Worm (Caenorhabditis elegans) whole organism, late embryonic: ENCODE results near the gene cyn-11.

Experiments used
- C08G9.2 ChIP-seq: sonication (generic microtip); optimal IDR thresholded peaks from 2 replicates; lab custom pipeline; 2016; ENCODE audit warnings: mild to moderate bottlenecking, missing genetic modification characterization, moderate library complexity, missing compliant biosample characterization
- C38D4.7 ChIP-seq: fragments of 200-800 bp; sonication (Bioruptor generic); optimal IDR thresholded peaks from 2 replicates; lab custom pipeline; 2018; ENCODE audit warnings: mild to moderate bottlenecking, missing genetic modification characterization, moderate library complexity, missing compliant biosample characterization
- K09A11.1 ChIP-seq: sonication (generic microtip); optimal IDR thresholded peaks from 2 replicates; lab custom pipeline; 2017; ENCODE audit warnings: antibody characterized with exemption, mild to moderate bottlenecking, missing genetic modification characterization, missing compliant biosample characterization; ENCODE audit not compliant: insufficient read depth
- T23F11.4 ChIP-seq: fragments of 200-800 bp; sonication (Bioruptor generic); optimal IDR thresholded peaks from 2 replicates; lab custom pipeline; 2018; ENCODE audit warnings: mild to moderate bottlenecking, missing genetic modification characterization, missing compliant biosample characterization
- ceh-18 ChIP-seq: sonication (generic microtip); optimal IDR thresholded peaks from 2 replicates; lab custom pipeline; 2016; ENCODE audit warnings: missing genetic modification characterization, missing compliant biosample characterization
- ceh-19 ChIP-seq: fragments of 200-800 bp; sonication (Bioruptor generic); optimal IDR thresholded peaks from 2 replicates; lab custom pipeline; 2018; ENCODE audit warnings: mild to moderate bottlenecking, missing genetic modification characterization, missing compliant biosample characterization
- ceh-31 ChIP-seq: sonication (generic microtip); optimal IDR thresholded peaks from 2 replicates; lab custom pipeline; 2016; ENCODE audit warnings: missing genetic modification characterization, missing compliant biosample characterization
- ceh-45 ChIP-seq: fragments of 200-800 bp; sonication (Bioruptor generic); IDR thresholded peaks from 2 replicates; pipeline ENCODE4 v1.3.6; 2022; ENCODE audit warnings: missing genetic modification reagents, missing genetic modification characterization, missing compliant biosample characterization
- ceh-48 ChIP-seq: sonication (generic microtip); optimal IDR thresholded peaks from 2 replicates; lab custom pipeline; 2016; ENCODE audit warnings: missing genetic modification characterization, inconsistent platforms, missing compliant biosample characterization
- che-1 ChIP-seq: sonication (generic microtip); optimal IDR thresholded peaks from 2 replicates; lab custom pipeline; 2016; ENCODE audit warnings: mild to moderate bottlenecking, missing genetic modification characterization, missing compliant biosample characterization
- ets-4 ChIP-seq: sonication (generic microtip); optimal IDR thresholded peaks from 2 replicates; lab custom pipeline; 2016; ENCODE audit warnings: missing genetic modification characterization, missing compliant biosample characterization
- fax-1 ChIP-seq: sonication (generic microtip); optimal IDR thresholded peaks from 2 replicates; lab custom pipeline; 2016; ENCODE audit warnings: missing genotype, missing genetic modification characterization, missing compliant biosample characterization
- fkh-6 ChIP-seq: sonication (generic microtip); optimal IDR thresholded peaks from 2 replicates; lab custom pipeline; 2016; ENCODE audit warnings: missing genetic modification characterization, missing compliant biosample characterization
- hlh-15 ChIP-seq: sonication (generic microtip); optimal IDR thresholded peaks from 2 replicates; lab custom pipeline; 2016; ENCODE audit warnings: missing genetic modification characterization, missing compliant biosample characterization
- hlh-30 ChIP-seq: sonication (generic microtip); optimal IDR thresholded peaks from 2 replicates; lab custom pipeline; 2017; ENCODE audit warnings: antibody characterized with exemption, missing genetic modification characterization, missing compliant biosample characterization; ENCODE audit not compliant: insufficient read depth
- hlh-6 ChIP-seq: sonication (generic microtip); optimal IDR thresholded peaks from 2 replicates; lab custom pipeline; 2016; ENCODE audit warnings: missing genotype, missing genetic modification characterization, missing compliant biosample characterization
- lin-11 ChIP-seq: fragments of 200-800 bp; sonication (Bioruptor generic); optimal IDR thresholded peaks from 2 replicates; lab custom pipeline; 2018; ENCODE audit warnings: mild to moderate bottlenecking, missing genetic modification characterization, missing compliant biosample characterization
- mec-3 ChIP-seq: sonication (generic microtip); optimal IDR thresholded peaks from 2 replicates; lab custom pipeline; 2016; ENCODE audit warnings: borderline replicate concordance, missing genetic modification characterization, missing compliant biosample characterization
- nfya-1 ChIP-seq: sonication (generic microtip); optimal IDR thresholded peaks from 2 replicates; lab custom pipeline; 2017; ENCODE audit warnings: missing genetic modification characterization, mild to moderate bottlenecking, missing compliant biosample characterization, antibody characterized with exemption, moderate library complexity
- odd-2 ChIP-seq: sonication (generic microtip); optimal IDR thresholded peaks from 2 replicates; lab custom pipeline; 2017; ENCODE audit warnings: antibody characterized with exemption, mild to moderate bottlenecking, missing genetic modification characterization, missing compliant biosample characterization
- pqm-1 ChIP-seq: sonication (generic microtip); optimal IDR thresholded peaks from 2 replicates; lab custom pipeline; 2016; ENCODE audit warnings: missing genetic modification characterization, missing compliant biosample characterization
- pros-1 ChIP-seq: fragments of 150-350 bp; optimal IDR thresholded peaks from 2 replicates; lab custom pipeline; 2014; ENCODE audit warnings: missing biosample characterization, missing genetic modification reagents, missing genetic modification characterization
- ref-2 ChIP-seq: sonication (generic microtip); optimal IDR thresholded peaks from 2 replicates; lab custom pipeline; 2016; ENCODE audit warnings: missing genetic modification characterization, missing compliant biosample characterization
- rnt-1 ChIP-seq: sonication (generic microtip); optimal IDR thresholded peaks from 2 replicates; lab custom pipeline; 2016; ENCODE audit warnings: missing genetic modification characterization, missing compliant biosample characterization
- sox-2 ChIP-seq: fragments of 200-800 bp; sonication (Bioruptor generic); IDR thresholded peaks from 2 replicates; pipeline ENCODE4 v1.3.6; 2022; ENCODE audit warnings: missing genetic modification reagents, missing genetic modification characterization, missing compliant biosample characterization
- sox-4 ChIP-seq: sonication (generic microtip); optimal IDR thresholded peaks from 2 replicates; lab custom pipeline; 2017; ENCODE audit warnings: mild to moderate bottlenecking, missing genetic modification characterization, inconsistent platforms, missing compliant biosample characterization
- tbx-2 ChIP-seq: sonication (generic microtip); optimal IDR thresholded peaks from 2 replicates; lab custom pipeline; 2016; ENCODE audit warnings: missing genetic modification characterization, missing compliant biosample characterization
- unc-3 ChIP-seq, 2 experiments: fragments of 200-800 bp in 1 of 2; sonication (Bioruptor generic) in 1 of 2; sonication (generic microtip) in 1 of 2; conservative IDR thresholded peaks in 1 of 2; optimal IDR thresholded peaks in 1 of 2; 2 replicates each; pipeline versions ENCODE4 v1.3.6 to Lab custom; 2016 to 2022; ENCODE audit warnings: missing compliant biosample characterization in 2 of 2, missing genetic modification characterization in 2 of 2, missing genetic modification reagents in 1 of 2
- unc-42 ChIP-seq: sonication (generic microtip); optimal IDR thresholded peaks from 2 replicates; lab custom pipeline; 2016; ENCODE audit warnings: missing genotype, missing genetic modification characterization, missing compliant biosample characterization
- unc-55 ChIP-seq: sonication (generic microtip); optimal IDR thresholded peaks from 2 replicates; lab custom pipeline; 2017; ENCODE audit warnings: missing biosample characterization, missing genetic modification reagents, missing genetic modification characterization
- zip-5 ChIP-seq: sonication (generic microtip); optimal IDR thresholded peaks from 2 replicates; lab custom pipeline; 2016; ENCODE audit warnings: missing genetic modification characterization, missing compliant biosample characterization

Gene cyn-11

DNA sequence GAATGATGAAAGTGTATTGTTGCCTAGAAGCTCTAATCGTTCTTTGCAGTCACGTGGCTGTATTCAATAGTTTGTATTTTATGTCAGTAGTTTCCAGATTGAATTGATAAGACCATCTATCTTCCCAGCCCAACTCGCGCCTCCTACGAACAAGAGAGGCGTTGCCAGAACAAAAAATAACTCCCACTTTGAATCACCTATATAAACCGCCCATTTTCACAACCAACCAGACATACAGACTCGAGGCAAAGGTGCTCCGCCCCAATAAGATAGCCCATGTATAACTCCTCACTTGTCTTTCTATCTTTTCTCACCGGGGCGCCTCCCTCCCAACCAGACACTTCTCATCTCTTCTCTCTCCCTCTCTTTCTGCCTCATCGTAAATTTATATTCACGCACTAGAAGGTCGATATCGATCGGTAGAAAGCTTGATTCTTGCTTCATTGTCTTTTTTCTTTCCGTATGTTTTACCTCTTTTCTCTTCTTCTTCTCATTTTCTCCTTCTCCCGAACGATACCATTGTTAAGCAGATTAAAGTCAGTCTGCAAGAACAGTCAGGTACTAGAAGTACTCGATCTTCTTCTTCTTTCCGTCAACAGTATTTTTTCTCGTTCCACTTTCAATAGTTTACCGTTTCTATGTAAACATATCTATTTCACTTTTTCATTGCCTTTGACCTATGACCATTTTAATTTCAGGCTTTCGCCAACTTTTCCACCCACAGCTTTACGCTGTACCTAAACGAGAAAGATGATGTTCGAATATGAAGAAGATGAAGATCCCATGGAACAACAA, 27.5 kb upstream of the cyn-11 start, which contains the start of gene mak-1:
mak-1 (plus strand) TSS at position 693 of the 795 bp plus-strand sequence.
- TF ChIP-seq C08G9.2 (tag; lab: Kevin White, UChicago) (peak; percentile 41), rnt-1 (peak; percentile 4), zip-5 (no peak), pqm-1 (tag; lab: Kevin White, UChicago) (no peak), unc-55 (GFP tag; lab: Kevin White, UChicago) (no peak), ceh-18 (peak; percentile 68), pros-1 (tag; lab: Kevin White, UChicago) (no peak), mec-3 (tag; lab: Kevin White, UChicago) (no peak), K09A11.1 (tag; lab: Kevin White, UChicago) (no peak), T23F11.4 (GFP tag; lab: Kevin White, UChicago) (no peak), nfya-1 (tag; lab: Kevin White, UChicago) (peak; percentile 32), unc-3 (GFP tag; conservative IDR thresholded peaks at IDR 0.05; lab: Robert Waterston, UW) (no peak), unc-3 (tag; optimal IDR thresholded peaks at IDR 0.05; lab: Kevin White, UChicago) (no peak), ceh-45 (GFP tag; lab: Robert Waterston, UW) (no peak), unc-42 (tag; lab: Kevin White, UChicago) (no peak), C38D4.7 (GFP tag; lab: Kevin White, UChicago) (no peak)

DNA sequence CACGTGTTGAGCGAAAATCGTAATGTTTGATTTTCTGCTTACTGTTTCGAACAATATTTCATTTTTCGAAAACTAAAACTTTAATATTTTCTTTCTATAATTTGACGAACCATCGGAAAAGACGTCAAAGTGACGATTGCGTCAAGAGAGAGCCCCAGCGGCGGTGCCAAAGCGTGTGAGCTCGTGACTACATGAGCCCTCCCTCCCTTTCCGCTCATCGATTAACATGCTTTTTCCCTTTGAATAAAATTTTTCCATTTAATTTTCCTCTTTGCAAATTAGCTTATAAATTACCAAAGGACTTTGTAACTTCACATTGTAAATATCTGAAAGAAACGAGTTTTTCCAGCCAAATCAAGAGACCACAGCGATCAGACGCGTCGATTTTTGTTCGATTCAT, 26.9 kb upstream of the cyn-11 start:
- TF ChIP-seq ceh-48 (tag; lab: Kevin White, UChicago), result peak; percentile 2
- peak; percentile 25 for TF ChIP-seq hlh-30 (tag; lab: Kevin White, UChicago)
- TF ChIP-seq C08G9.2 (tag; lab: Kevin White, UChicago), result no peak
- TF ChIP-seq unc-42 (tag; lab: Kevin White, UChicago), result peak; percentile 40

ce11 chrII:8742006-8742847, 26.1 kb upstream of the cyn-11 start:
- TF ChIP-seq che-1 (tag; lab: Kevin White, UChicago) (no peak), ets-4 (tag; lab: Kevin White, UChicago) (no peak), C38D4.7 (GFP tag; lab: Kevin White, UChicago) (no peak), fkh-6 (tag; lab: Kevin White, UChicago) (no peak), tbx-2 (tag; lab: Kevin White, UChicago) (no peak), ceh-45 (GFP tag; lab: Robert Waterston, UW) (no peak), T23F11.4 (GFP tag; lab: Kevin White, UChicago) (no peak), unc-42 (tag; lab: Kevin White, UChicago) (no peak), sox-4 (tag; lab: Kevin White, UChicago) (no peak), sox-2 (no peak), fax-1 (tag; lab: Kevin White, UChicago) (no peak), ceh-31 (tag; lab: Kevin White, UChicago) (no peak), ref-2 (no peak), ceh-19 (no peak), ceh-18 (no peak), ceh-48 (tag; lab: Kevin White, UChicago) (no peak), hlh-15 (tag; lab: Kevin White, UChicago) (no peak), odd-2 (no peak), hlh-6 (tag; lab: Kevin White, UChicago) (no peak), lin-11 (no peak)

DNA sequence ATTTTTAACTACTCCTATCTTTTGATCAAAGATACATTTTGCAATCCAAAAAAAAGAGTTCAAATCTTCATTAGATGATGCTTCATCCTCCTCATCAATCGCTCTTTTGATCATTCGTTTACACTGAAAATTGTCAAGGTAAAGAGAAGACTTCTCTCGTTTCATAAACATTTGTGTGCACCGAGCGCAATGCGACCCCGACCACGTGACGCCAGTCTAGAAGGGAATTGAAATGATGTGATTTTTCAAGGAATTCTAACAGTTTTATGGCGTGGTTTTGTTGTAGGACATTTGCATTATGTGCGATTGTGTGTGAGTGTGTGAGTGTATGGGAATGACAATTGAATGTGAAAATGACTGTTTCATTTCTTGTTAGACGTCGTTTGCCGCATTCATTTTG, 25.2 kb upstream of the cyn-11 start:
- peak; percentile 35 for TF ChIP-seq hlh-30 (tag; lab: Kevin White, UChicago)
- no peak for TF ChIP-seq pqm-1 (tag; lab: Kevin White, UChicago)
